Worm (Caenorhabditis elegans) whole organism, late embryonic: Measurements from ENCODE around the gene ostb-1.

ENCODE experiments used
- C08G9.2 ChIP-seq: sonication (generic microtip); optimal IDR thresholded peaks from 2 replicates; lab custom pipeline; 2016; ENCODE audit warnings: mild to moderate bottlenecking, missing genetic modification characterization, moderate library complexity, missing compliant biosample characterization
- C38D4.7 ChIP-seq: fragments of 200-800 bp; sonication (Bioruptor generic); optimal IDR thresholded peaks from 2 replicates; lab custom pipeline; 2018; ENCODE audit warnings: mild to moderate bottlenecking, missing genetic modification characterization, moderate library complexity, missing compliant biosample characterization
- K09A11.1 ChIP-seq: sonication (generic microtip); optimal IDR thresholded peaks from 2 replicates; lab custom pipeline; 2017; ENCODE audit warnings: antibody characterized with exemption, mild to moderate bottlenecking, missing genetic modification characterization, missing compliant biosample characterization; ENCODE audit not compliant: insufficient read depth
- T23F11.4 ChIP-seq: fragments of 200-800 bp; sonication (Bioruptor generic); optimal IDR thresholded peaks from 2 replicates; lab custom pipeline; 2018; ENCODE audit warnings: mild to moderate bottlenecking, missing genetic modification characterization, missing compliant biosample characterization
- ahr-1 ChIP-seq: sonication (generic microtip); optimal IDR thresholded peaks from 2 replicates; lab custom pipeline; 2016; ENCODE audit warnings: missing genetic modification characterization, missing compliant biosample characterization
- ceh-14 ChIP-seq: sonication (generic microtip); optimal IDR thresholded peaks from 2 replicates; lab custom pipeline; 2016; ENCODE audit warnings: missing genotype, missing genetic modification characterization, missing compliant biosample characterization
- ceh-18 ChIP-seq: sonication (generic microtip); optimal IDR thresholded peaks from 2 replicates; lab custom pipeline; 2016; ENCODE audit warnings: missing genetic modification characterization, missing compliant biosample characterization
- ceh-19 ChIP-seq: fragments of 200-800 bp; sonication (Bioruptor generic); optimal IDR thresholded peaks from 2 replicates; lab custom pipeline; 2018; ENCODE audit warnings: mild to moderate bottlenecking, missing genetic modification characterization, missing compliant biosample characterization
- ceh-22 ChIP-seq: sonication (generic microtip); optimal IDR thresholded peaks from 2 replicates; lab custom pipeline; 2017; ENCODE audit warnings: missing biosample characterization, missing genetic modification characterization
- ceh-30 ChIP-seq: fragments of 150-350 bp; optimal IDR thresholded peaks from 2 replicates; lab custom pipeline; 2014; ENCODE audit warnings: missing biosample characterization, missing genetic modification characterization
- ceh-34 ChIP-seq: sonication (generic microtip); optimal IDR thresholded peaks from 2 replicates; lab custom pipeline; 2016; ENCODE audit warnings: mild to moderate bottlenecking, missing genetic modification characterization, missing compliant biosample characterization
- ceh-48 ChIP-seq: sonication (generic microtip); optimal IDR thresholded peaks from 2 replicates; lab custom pipeline; 2016; ENCODE audit warnings: missing genetic modification characterization, inconsistent platforms, missing compliant biosample characterization
- dmd-4 ChIP-seq: sonication (generic microtip); optimal IDR thresholded peaks from 2 replicates; lab custom pipeline; 2016; ENCODE audit warnings: borderline replicate concordance, missing genetic modification characterization, missing compliant biosample characterization
- elt-2 ChIP-seq: sonication (generic microtip); optimal IDR thresholded peaks from 2 replicates; lab custom pipeline; 2016; ENCODE audit warnings: missing genetic modification reagents, missing genetic modification characterization, missing compliant biosample characterization
- eyg-1 ChIP-seq: sonication (generic microtip); optimal IDR thresholded peaks from 2 replicates; lab custom pipeline; 2016; ENCODE audit warnings: missing genotype, missing genetic modification characterization, missing compliant biosample characterization
- fkh-10 ChIP-seq: fragments of 150-350 bp; optimal IDR thresholded peaks from 2 replicates; lab custom pipeline; 2014; ENCODE audit warnings: missing biosample characterization, missing genetic modification reagents, missing genetic modification characterization
- fkh-6 ChIP-seq: sonication (generic microtip); optimal IDR thresholded peaks from 2 replicates; lab custom pipeline; 2016; ENCODE audit warnings: missing genetic modification characterization, missing compliant biosample characterization
- hlh-13 ChIP-seq: fragments of 200-800 bp; sonication (Bioruptor generic); optimal IDR thresholded peaks from 2 replicates; lab custom pipeline; 2018; ENCODE audit warnings: mild to moderate bottlenecking, missing genetic modification characterization, missing compliant biosample characterization
- hlh-15 ChIP-seq: sonication (generic microtip); optimal IDR thresholded peaks from 2 replicates; lab custom pipeline; 2016; ENCODE audit warnings: missing genetic modification characterization, missing compliant biosample characterization
- hlh-30 ChIP-seq: sonication (generic microtip); optimal IDR thresholded peaks from 2 replicates; lab custom pipeline; 2017; ENCODE audit warnings: antibody characterized with exemption, missing genetic modification characterization, missing compliant biosample characterization; ENCODE audit not compliant: insufficient read depth
- hlh-8 ChIP-seq: sonication (generic microtip); optimal IDR thresholded peaks from 2 replicates; lab custom pipeline; 2016; ENCODE audit warnings: missing genotype, missing genetic modification characterization, missing compliant biosample characterization
- lin-11 ChIP-seq: fragments of 200-800 bp; sonication (Bioruptor generic); optimal IDR thresholded peaks from 2 replicates; lab custom pipeline; 2018; ENCODE audit warnings: mild to moderate bottlenecking, missing genetic modification characterization, missing compliant biosample characterization
- madf-2 ChIP-seq: sonication (generic microtip); optimal IDR thresholded peaks from 2 replicates; lab custom pipeline; 2017; ENCODE audit warnings: missing genetic modification characterization, missing compliant biosample characterization
- mec-3 ChIP-seq: sonication (generic microtip); optimal IDR thresholded peaks from 2 replicates; lab custom pipeline; 2016; ENCODE audit warnings: borderline replicate concordance, missing genetic modification characterization, missing compliant biosample characterization
- nhr-11 ChIP-seq: fragments of 150-350 bp; optimal IDR thresholded peaks from 2 replicates; lab custom pipeline; 2014; ENCODE audit warnings: missing biosample characterization, missing genetic modification characterization
- npax-4 ChIP-seq: sonication (generic microtip); optimal IDR thresholded peaks from 2 replicates; lab custom pipeline; 2016; ENCODE audit warnings: missing genetic modification characterization, missing compliant biosample characterization
- odd-2 ChIP-seq: sonication (generic microtip); optimal IDR thresholded peaks from 2 replicates; lab custom pipeline; 2017; ENCODE audit warnings: antibody characterized with exemption, mild to moderate bottlenecking, missing genetic modification characterization, missing compliant biosample characterization
- rnt-1 ChIP-seq: sonication (generic microtip); optimal IDR thresholded peaks from 2 replicates; lab custom pipeline; 2016; ENCODE audit warnings: missing genetic modification characterization, missing compliant biosample characterization
- sdc-2 ChIP-seq: sonication (generic microtip); optimal IDR thresholded peaks from 2 replicates; lab custom pipeline; 2016; ENCODE audit warnings: missing genotype, missing genetic modification characterization, missing compliant biosample characterization
- sox-2 ChIP-seq: fragments of 200-800 bp; sonication (Bioruptor generic); IDR thresholded peaks from 2 replicates; pipeline ENCODE4 v1.3.6; 2022; ENCODE audit warnings: missing genetic modification reagents, missing genetic modification characterization, missing compliant biosample characterization
- tbx-2 ChIP-seq: sonication (generic microtip); optimal IDR thresholded peaks from 2 replicates; lab custom pipeline; 2016; ENCODE audit warnings: missing genetic modification characterization, missing compliant biosample characterization
- ttx-3 ChIP-seq: sonication (generic microtip); optimal IDR thresholded peaks from 2 replicates; lab custom pipeline; 2016; ENCODE audit warnings: missing genetic modification reagents, missing genetic modification characterization, missing compliant biosample characterization
- unc-3 ChIP-seq, 2 experiments: fragments of 200-800 bp in 1 of 2; sonication (Bioruptor generic) in 1 of 2; sonication (generic microtip) in 1 of 2; conservative IDR thresholded peaks in 1 of 2; optimal IDR thresholded peaks in 1 of 2; 2 replicates each; pipeline versions ENCODE4 v1.3.6 to Lab custom; 2016 to 2022; ENCODE audit warnings: missing compliant biosample characterization in 2 of 2, missing genetic modification characterization in 2 of 2, missing genetic modification reagents in 1 of 2
- unc-55 ChIP-seq: sonication (generic microtip); optimal IDR thresholded peaks from 2 replicates; lab custom pipeline; 2017; ENCODE audit warnings: missing biosample characterization, missing genetic modification reagents, missing genetic modification characterization
- unc-86 ChIP-seq: sonication (generic microtip); optimal IDR thresholded peaks from 2 replicates; lab custom pipeline; 2016; ENCODE audit warnings: missing genetic modification characterization, missing compliant biosample characterization
- zip-5 ChIP-seq: sonication (generic microtip); optimal IDR thresholded peaks from 2 replicates; lab custom pipeline; 2016; ENCODE audit warnings: missing genetic modification characterization, missing compliant biosample characterization

The ostb-1 gene

ce11 chrII:7825107-7825506 lies 39.2 kb upstream of the ostb-1 start, which contains the start of gene srw-62:
Gene srw-62 (plus strand): TSS chrII:7825407.
- TF ChIP-seq T23F11.4 (GFP tag; lab: Kevin White, UChicago) (no peak), fkh-10 (no peak), hlh-15 (tag; lab: Kevin White, UChicago) (no peak), hlh-30 (tag; lab: Kevin White, UChicago) (no peak), npax-4 (no peak), nhr-11 (tag; lab: Kevin White, UChicago) (no peak), ceh-19 (GFP tag; lab: Kevin White, UChicago) (no peak), fkh-6 (no peak), hlh-13 (GFP tag; lab: Kevin White, UChicago) (no peak), rnt-1 (tag; lab: Kevin White, UChicago) (no peak), ceh-48 (tag; lab: Kevin White, UChicago) (no peak), ceh-18 (tag; lab: Kevin White, UChicago) (no peak), unc-3 (GFP tag; conservative IDR thresholded peaks at IDR 0.05; lab: Robert Waterston, UW) (no peak), unc-3 (tag; optimal IDR thresholded peaks at IDR 0.05; lab: Kevin White, UChicago) (no peak), hlh-8 (tag; lab: Kevin White, UChicago) (no peak), unc-55 (GFP tag; lab: Kevin White, UChicago) (no peak), lin-11 (tag; lab: Kevin White, UChicago) (no peak), ceh-22 (tag; lab: Kevin White, UChicago) (no peak), sdc-2 (no peak), ceh-30 (tag; lab: Kevin White, UChicago) (no peak), madf-2 (tag; lab: Kevin White, UChicago) (no peak)

DNA sequence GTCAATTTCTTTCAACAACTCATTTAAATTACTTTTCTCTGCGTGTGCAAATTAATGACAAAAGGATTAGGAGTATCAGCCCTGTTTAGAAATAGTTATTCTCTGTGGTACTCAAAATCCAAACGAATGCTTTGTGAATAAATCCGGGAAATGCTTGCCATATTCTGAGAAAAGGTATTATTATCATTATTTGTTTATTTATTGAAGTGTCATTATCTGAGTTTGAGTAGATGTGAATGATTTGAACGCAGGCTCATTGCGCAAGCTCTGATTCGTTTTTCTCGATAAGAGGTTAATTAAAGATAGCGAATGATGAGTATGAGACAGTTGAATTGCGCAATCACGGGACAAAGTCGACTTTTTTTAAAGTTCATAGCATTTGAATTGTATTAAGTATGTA lies 36.4 kb upstream of the ostb-1 start:
- TF ChIP-seq ceh-30 (tag; lab: Kevin White, UChicago) (no peak), elt-2 (tag; lab: Kevin White, UChicago) (peak; percentile 93)
- TF ChIP-seq, all 69 proteins: peak for 1

DNA sequence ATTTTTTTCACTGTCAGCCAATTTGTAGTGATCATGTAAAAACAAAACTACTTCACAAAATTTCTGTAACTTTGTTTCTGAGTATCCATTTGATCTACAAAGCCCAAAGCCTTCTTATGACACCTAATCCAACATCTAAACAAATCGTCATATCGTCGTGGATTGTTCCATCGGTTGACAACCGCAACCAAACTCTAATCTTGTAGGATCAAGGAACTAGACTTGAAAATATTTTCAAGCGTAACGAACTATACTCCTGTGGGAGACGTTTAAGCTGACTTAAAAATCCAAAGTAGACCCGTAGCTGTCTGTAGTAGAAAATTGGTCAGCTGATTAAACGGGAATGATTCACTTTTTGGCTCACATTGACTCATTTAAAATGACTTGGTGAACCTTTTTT lies 34.7 kb upstream of the ostb-1 start:
- TF ChIP-seq ceh-34 (tag; lab: Kevin White, UChicago) (no peak), hlh-30 (tag; lab: Kevin White, UChicago) (no peak), tbx-2 (no peak), zip-5 (no peak), ahr-1 (tag; lab: Kevin White, UChicago) (no peak)
- TF ChIP-seq, all 69 proteins: peak for 0

ce11 chrII:7832054-7832453 lies 32.3 kb upstream of the ostb-1 start, which contains the start of gene T09A5.14:
Gene T09A5.14 (plus strand): TSS chrII:7832354.
- TF ChIP-seq unc-86 (tag; lab: Kevin White, UChicago) (no peak), K09A11.1 (tag; lab: Kevin White, UChicago) (no peak), C08G9.2 (no peak), eyg-1 (tag; lab: Kevin White, UChicago) (no peak), C38D4.7 (GFP tag; lab: Kevin White, UChicago) (no peak), ceh-19 (GFP tag; lab: Kevin White, UChicago) (no peak), dmd-4 (no peak), hlh-30 (tag; lab: Kevin White, UChicago) (no peak), sox-2 (GFP tag; lab: Robert Waterston, UW) (no peak), mec-3 (tag; lab: Kevin White, UChicago) (no peak), ceh-14 (tag; lab: Kevin White, UChicago) (no peak), hlh-13 (GFP tag; lab: Kevin White, UChicago) (no peak), fkh-6 (no peak), sdc-2 (no peak), ttx-3 (tag; lab: Kevin White, UChicago) (no peak), odd-2 (no peak), hlh-15 (tag; lab: Kevin White, UChicago) (no peak), T23F11.4 (GFP tag; lab: Kevin White, UChicago) (no peak)
